Fruit fly (Drosophila melanogaster): ENCODE data around the gene Gtpx.

dm6 chr3L:3325597-3325924 is 504 bp upstream of the Gtpx start:
- TF ChIP-seq Hr96 (GFP tag; optimal IDR thresholded peaks at IDR 0.05), result no peak
- TF ChIP-seq kay (GFP tag; ENCODE audit: borderline replicate concordance), result no peak
- no peak for TF ChIP-seq CG14711 (tag; optimal IDR thresholded peaks at IDR 0.05)
- no peak for TF ChIP-seq ovo (GFP tag; optimal IDR thresholded peaks at IDR 0.05)
- TF ChIP-seq pad (GFP tag; optimal IDR thresholded peaks at IDR 0.05), result no peak
- TF ChIP-seq bab1 (GFP tag; optimal IDR thresholded peaks at IDR 0.05), result no peak
- TF ChIP-seq CG5204 (GFP tag; optimal IDR thresholded peaks at IDR 0.05), result no peak
- TF ChIP-seq CG1620 (GFP tag; optimal IDR thresholded peaks at IDR 0.05), result no peak

Measured in whole organism, adult.